Worm (Caenorhabditis elegans) whole organism, L2 larva: ENCODE data around the gene pdf-1.

Source experiments
- C34F6.9 ChIP-seq: fragments of 150-350 bp; optimal IDR thresholded peaks from 2 replicates; lab custom pipeline; 2014; ENCODE audit warnings: missing biosample characterization, missing genetic modification characterization
- F13H6.1 ChIP-seq: sonication (generic microtip); optimal IDR thresholded peaks from 2 replicates; lab custom pipeline; 2016; ENCODE audit warnings: missing genetic modification characterization, missing compliant biosample characterization
- R02D3.7 ChIP-seq: fragments of 150-350 bp; optimal IDR thresholded peaks from 2 replicates; lab custom pipeline; 2014; ENCODE audit warnings: missing biosample characterization, missing genetic modification characterization
- Y55F3AM.14 ChIP-seq: fragments of 200-800 bp; sonication (Bioruptor generic); optimal IDR thresholded peaks from 2 replicates; lab custom pipeline; 2018; ENCODE audit warnings: mild to moderate bottlenecking, missing genetic modification characterization, missing compliant biosample characterization
- ZK546.5 ChIP-seq: sonication (generic microtip); optimal IDR thresholded peaks from 2 replicates; lab custom pipeline; 2017; ENCODE audit warnings: missing biosample characterization, missing genetic modification characterization
- alr-1 ChIP-seq: fragments of 150-350 bp; optimal IDR thresholded peaks from 2 replicates; lab custom pipeline; 2014; ENCODE audit warnings: missing biosample characterization, missing genetic modification characterization
- aly-2 ChIP-seq: fragments of 150-350 bp; optimal IDR thresholded peaks from 2 replicates; lab custom pipeline; 2014; ENCODE audit warnings: missing biosample characterization, missing genetic modification characterization
- ama-1 ChIP-seq: fragments of 150-350 bp; optimal IDR thresholded peaks from 2 replicates; lab custom pipeline; 2018; ENCODE audit warnings: inconsistent platforms
- blmp-1 ChIP-seq: sonication (generic microtip); optimal IDR thresholded peaks from 2 replicates; lab custom pipeline; 2017; ENCODE audit warnings: missing genetic modification characterization, mild to moderate bottlenecking, missing compliant biosample characterization, antibody characterized with exemption, moderate library complexity; ENCODE audit not compliant: insufficient read depth
- ceh-16 ChIP-seq: fragments of 150-350 bp; optimal IDR thresholded peaks from 2 replicates; lab custom pipeline; 2014; ENCODE audit warnings: missing biosample characterization, missing genetic modification characterization
- ceh-82 ChIP-seq: fragments of 150-350 bp; optimal IDR thresholded peaks from 2 replicates; lab custom pipeline; 2014; ENCODE audit warnings: missing biosample characterization, missing genetic modification characterization
- crh-2 ChIP-seq: sonication (generic microtip); optimal IDR thresholded peaks from 2 replicates; lab custom pipeline; 2017; ENCODE audit warnings: missing biosample characterization, missing genetic modification characterization
- dmd-4 ChIP-seq: sonication (generic microtip); optimal IDR thresholded peaks from 2 replicates; lab custom pipeline; 2017; ENCODE audit warnings: missing biosample characterization, missing genetic modification characterization
- egl-27 ChIP-seq: sonication (generic microtip); optimal IDR thresholded peaks from 3 replicates; lab custom pipeline; 2017; ENCODE audit warnings: missing biosample characterization, missing genetic modification reagents, missing genetic modification characterization
- elt-1 ChIP-seq: fragments of 150-350 bp; optimal IDR thresholded peaks from 2 replicates; lab custom pipeline; 2014; ENCODE audit warnings: missing biosample characterization, missing genetic modification characterization
- elt-3 ChIP-seq: sonication (generic microtip); optimal IDR thresholded peaks from 2 replicates; lab custom pipeline; 2017; ENCODE audit warnings: missing biosample characterization, missing genetic modification characterization
- fos-1 ChIP-seq: fragments of 150-350 bp; optimal IDR thresholded peaks from 2 replicates; lab custom pipeline; 2014; ENCODE audit warnings: missing biosample characterization, missing genetic modification characterization
- gmeb-1 ChIP-seq: fragments of 150-350 bp; optimal IDR thresholded peaks from 2 replicates; lab custom pipeline; 2014; ENCODE audit warnings: missing biosample characterization, missing genetic modification characterization
- lin-11 ChIP-seq: fragments of 150-350 bp; sonication (generic microtip); optimal IDR thresholded peaks from 2 replicates; lab custom pipeline; 2014; ENCODE audit warnings: missing biosample characterization, missing genetic modification characterization, inconsistent platforms, mixed read lengths
- lin-13 ChIP-seq: fragments of 150-350 bp; optimal IDR thresholded peaks from 2 replicates; lab custom pipeline; 2014; ENCODE audit warnings: missing biosample characterization, missing genetic modification reagents, missing genetic modification characterization
- lin-39 ChIP-seq: fragments of 150-350 bp; optimal IDR thresholded peaks from 2 replicates; lab custom pipeline; 2014; ENCODE audit warnings: missing biosample characterization, missing genetic modification reagents, missing genetic modification characterization
- lsy-2 ChIP-seq, 2 experiments: fragments of 150-350 bp in 1 of 2; sonication (generic microtip) in 1 of 2; optimal IDR thresholded peaks; 2 replicates each; lab custom pipeline; 2014 to 2017; ENCODE audit warnings: missing biosample characterization in 2 of 2, missing genetic modification characterization in 2 of 2
- mab-5 ChIP-seq: fragments of 150-350 bp; optimal IDR thresholded peaks from 2 replicates; lab custom pipeline; 2014; ENCODE audit warnings: missing biosample characterization, missing genetic modification characterization
- mbf-1 ChIP-seq: sonication (generic microtip); optimal IDR thresholded peaks from 2 replicates; lab custom pipeline; 2017; ENCODE audit warnings: missing biosample characterization, missing genetic modification characterization
- mdl-1 ChIP-seq, 2 experiments: fragments of 150-350 bp in 1 of 2; sonication (generic microtip) in 1 of 2; optimal IDR thresholded peaks; 2 replicates each; lab custom pipeline; 2017; ENCODE audit warnings: missing biosample characterization in 2 of 2, missing genetic modification characterization in 2 of 2
- nhr-10 ChIP-seq: sonication (generic microtip); optimal IDR thresholded peaks from 2 replicates; lab custom pipeline; 2017; ENCODE audit warnings: missing biosample characterization, missing genetic modification characterization
- nhr-11 ChIP-seq: fragments of 150-350 bp; optimal IDR thresholded peaks from 2 replicates; lab custom pipeline; 2014; ENCODE audit warnings: missing biosample characterization, missing genetic modification characterization
- nhr-12 ChIP-seq: fragments of 150-350 bp; optimal IDR thresholded peaks from 2 replicates; lab custom pipeline; 2014; ENCODE audit warnings: missing biosample characterization, missing genetic modification characterization
- nhr-129 ChIP-seq: fragments of 150-350 bp; optimal IDR thresholded peaks from 2 replicates; lab custom pipeline; 2014; ENCODE audit warnings: missing biosample characterization, missing genetic modification characterization
- nhr-21 ChIP-seq: fragments of 150-350 bp; optimal IDR thresholded peaks from 2 replicates; lab custom pipeline; 2014; ENCODE audit warnings: missing biosample characterization, missing genetic modification characterization
- nhr-23 ChIP-seq: fragments of 150-350 bp; optimal IDR thresholded peaks from 2 replicates; lab custom pipeline; 2014; ENCODE audit warnings: missing biosample characterization, missing genetic modification reagents, missing genetic modification characterization
- nhr-237 ChIP-seq: fragments of 150-350 bp; optimal IDR thresholded peaks from 2 replicates; lab custom pipeline; 2014; ENCODE audit warnings: missing biosample characterization, missing genetic modification characterization
- nhr-25 ChIP-seq: fragments of 150-350 bp; sonication (generic microtip); optimal IDR thresholded peaks from 3 replicates; lab custom pipeline; 2014; ENCODE audit warnings: missing biosample characterization, missing genetic modification characterization
- nhr-6 ChIP-seq: fragments of 150-350 bp; optimal IDR thresholded peaks from 2 replicates; lab custom pipeline; 2014; ENCODE audit warnings: missing biosample characterization, missing genetic modification characterization
- nhr-77 ChIP-seq: fragments of 150-350 bp; optimal IDR thresholded peaks from 2 replicates; lab custom pipeline; 2014; ENCODE audit warnings: missing biosample characterization, missing genetic modification characterization
- peb-1 ChIP-seq: fragments of 150-350 bp; optimal IDR thresholded peaks from 2 replicates; lab custom pipeline; 2014; ENCODE audit warnings: missing biosample characterization, missing genetic modification characterization
- sem-4 ChIP-seq: fragments of 150-350 bp; optimal IDR thresholded peaks from 2 replicates; lab custom pipeline; 2014; ENCODE audit warnings: missing biosample characterization, missing genetic modification reagents, missing genetic modification characterization
- skn-1 ChIP-seq: sonication (generic microtip); optimal IDR thresholded peaks from 2 replicates; lab custom pipeline; 2017; ENCODE audit warnings: missing biosample characterization, missing genetic modification characterization
- sma-3 ChIP-seq: sonication (generic microtip); optimal IDR thresholded peaks from 2 replicates; lab custom pipeline; 2016; ENCODE audit warnings: missing genetic modification reagents, missing genetic modification characterization, missing compliant biosample characterization
- sma-9 ChIP-seq, 2 experiments: fragments of 150-350 bp in 1 of 2; sonication (generic microtip) in 1 of 2; optimal IDR thresholded peaks; 2 replicates each; lab custom pipeline; 2014 to 2016; ENCODE audit warnings: missing genetic modification characterization in 2 of 2, mild to moderate bottlenecking in 1 of 2, missing biosample characterization in 1 of 2, missing compliant biosample characterization in 1 of 2, missing genetic modification reagents in 1 of 2, moderate library complexity in 1 of 2
- snpc-4 ChIP-seq: fragments of 150-350 bp; optimal IDR thresholded peaks from 2 replicates; lab custom pipeline; 2014; ENCODE audit warnings: missing biosample characterization, missing genetic modification characterization
- unc-39 ChIP-seq: fragments of 150-350 bp; optimal IDR thresholded peaks from 2 replicates; lab custom pipeline; 2014; ENCODE audit warnings: missing biosample characterization, missing genetic modification characterization
- unc-55 ChIP-seq: fragments of 150-350 bp; sonication (generic microtip); optimal IDR thresholded peaks from 3 replicates; lab custom pipeline; 2014; ENCODE audit warnings: missing biosample characterization, missing genetic modification reagents, missing genetic modification characterization
- unc-62 ChIP-seq: fragments of 150-350 bp; optimal IDR thresholded peaks from 2 replicates; lab custom pipeline; 2014; ENCODE audit warnings: missing biosample characterization, missing genetic modification reagents, missing genetic modification characterization
- zag-1 ChIP-seq: fragments of 150-350 bp; optimal IDR thresholded peaks from 2 replicates; lab custom pipeline; 2014; ENCODE audit warnings: missing biosample characterization, missing genetic modification characterization
- ztf-1 ChIP-seq: fragments of 200-800 bp; sonication (Bioruptor generic); conservative IDR thresholded peaks from 2 replicates; pipeline ENCODE4 v1.3.6; 2022; ENCODE audit warnings: missing genetic modification characterization, missing compliant biosample characterization
- ztf-11 ChIP-seq: sonication (generic microtip); optimal IDR thresholded peaks from 2 replicates; lab custom pipeline; 2017; ENCODE audit warnings: missing biosample characterization, missing genetic modification characterization
- ztf-4 ChIP-seq: fragments of 150-350 bp; optimal IDR thresholded peaks from 2 replicates; lab custom pipeline; 2014; ENCODE audit warnings: missing biosample characterization, missing genetic modification characterization

pdf-1 gene

DNA sequence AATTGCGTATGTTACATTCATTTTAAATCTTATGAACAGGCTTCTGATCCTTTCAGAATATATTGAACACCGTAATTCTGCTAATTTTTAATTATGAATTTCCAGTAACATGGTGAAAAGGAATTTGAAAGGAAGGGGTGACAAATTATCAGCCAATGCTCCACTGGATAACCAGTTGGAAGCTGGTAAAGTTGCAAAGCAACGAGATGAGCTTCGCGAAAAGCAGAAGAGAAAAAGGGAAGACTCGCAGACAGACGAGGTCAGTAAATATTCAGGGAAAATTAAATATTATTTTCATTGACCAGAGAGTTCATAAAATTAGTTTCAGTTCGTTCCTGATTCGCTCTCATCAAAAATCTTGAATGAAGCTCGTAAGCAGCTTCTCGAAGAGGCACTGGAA is 19.6 kb upstream of the pdf-1 start, which contains the start of gene byn-1:
TSS of gene byn-1 (plus strand) at position 106 of the 400 bp plus-strand sequence.
- TF ChIP-seq snpc-4, result no peak
- TF ChIP-seq nhr-77 (tag; lab: Kevin White, UChicago), result no peak
- TF ChIP-seq elt-1 (tag; lab: Kevin White, UChicago), result no peak
- no peak for TF ChIP-seq crh-2 (tag; lab: Kevin White, UChicago)

DNA sequence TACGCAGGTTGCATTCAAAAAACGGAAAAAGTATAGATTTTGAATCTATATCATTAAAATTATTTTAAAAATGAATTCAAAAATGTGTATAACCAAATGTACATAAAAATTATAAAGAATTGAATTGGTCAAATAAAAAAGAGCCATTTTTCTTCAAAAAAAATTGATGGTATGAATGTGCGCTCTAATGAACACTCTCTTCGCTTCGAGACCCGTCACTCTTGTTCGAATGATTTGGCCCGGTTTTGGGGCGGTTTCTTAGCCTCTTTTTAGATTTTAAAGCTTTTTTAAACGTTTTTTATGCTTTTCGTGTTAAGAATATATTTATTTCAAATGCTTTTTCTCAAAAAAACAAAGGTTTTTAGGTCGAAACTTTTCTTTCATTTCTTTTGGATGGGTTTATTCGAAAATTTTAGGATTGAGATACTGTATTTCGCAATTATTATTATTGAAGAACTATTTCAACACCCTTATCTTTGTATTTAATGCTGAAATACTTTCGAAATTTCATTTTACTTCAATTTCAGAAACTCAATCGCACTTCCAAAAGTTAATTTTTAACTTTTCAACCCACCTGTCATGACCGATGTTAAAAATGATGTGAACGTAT is 17.4 kb upstream of the pdf-1 start, which contains the start of gene inf-1:
TSS of gene inf-1 (plus strand) at position 577 of the 610 bp plus-strand sequence.
- TF ChIP-seq ZK546.5, result no peak
- peak; percentile 29 for TF ChIP-seq lin-13
- no peak for TF ChIP-seq nhr-23
- no peak for TF ChIP-seq ztf-4
- no peak for TF ChIP-seq nhr-25 (tag; lab: Kevin White, UChicago)
- TF ChIP-seq ztf-11 (tag; lab: Kevin White, UChicago), result no peak
- TF ChIP-seq blmp-1 (tag; lab: Kevin White, UChicago), result no peak
- no peak for TF ChIP-seq F13H6.1 (tag; lab: Kevin White, UChicago)
- TF ChIP-seq elt-1 (tag; lab: Kevin White, UChicago), result no peak
- no peak for TF ChIP-seq mbf-1
- no peak for TF ChIP-seq skn-1 (tag; lab: Kevin White, UChicago)
- TF ChIP-seq snpc-4, result no peak
- TF ChIP-seq fos-1 (tag; lab: Kevin White, UChicago), result peak; percentile 24
- no peak for TF ChIP-seq mdl-1 (tag; optimal IDR thresholded peaks at IDR 0.05; lab: Kevin White, UChicago)
- TF ChIP-seq nhr-6 (tag; lab: Kevin White, UChicago), result no peak
- TF ChIP-seq dmd-4, result no peak
- no peak for TF ChIP-seq ztf-1 (GFP tag; lab: Robert Waterston, UW)
- no peak for TF ChIP-seq sma-3 (GFP tag; lab: Kevin White, UChicago)
- no peak for TF ChIP-seq unc-62 (GFP tag; lab: Kevin White, UChicago)
- peak; percentile 13 for TF ChIP-seq crh-2 (tag; lab: Kevin White, UChicago)
- no peak for TF ChIP-seq unc-39 (tag; lab: Kevin White, UChicago)
- TF ChIP-seq aly-2 (tag; lab: Kevin White, UChicago), result no peak
- no peak for TF ChIP-seq ceh-16 (tag; lab: Kevin White, UChicago)
- TF ChIP-seq elt-3 (tag; lab: Kevin White, UChicago), result no peak
- peak; percentile 72 for TF ChIP-seq C34F6.9 (tag; lab: Kevin White, UChicago)
- TF ChIP-seq zag-1, result no peak
- no peak for TF ChIP-seq lin-11 (tag; lab: Kevin White, UChicago)
- TF ChIP-seq mab-5 (tag; lab: Kevin White, UChicago), result no peak
- no peak for TF ChIP-seq alr-1 (tag; lab: Kevin White, UChicago)
- TF ChIP-seq nhr-21 (tag; lab: Kevin White, UChicago), result peak; percentile 0
- TF ChIP-seq Y55F3AM.14 (GFP tag; lab: Kevin White, UChicago), result no peak
- TF ChIP-seq nhr-237 (tag; lab: Kevin White, UChicago), result no peak
- peak; percentile 52 for TF ChIP-seq nhr-129 (tag; lab: Kevin White, UChicago)
- peak; percentile 18 to 84 for TF ChIP-seq lsy-2 (tag; optimal IDR thresholded peaks at IDR 0.05; lab: Kevin White, UChicago)
- no peak for TF ChIP-seq nhr-10 (tag; lab: Kevin White, UChicago)
- no peak for TF ChIP-seq ceh-82
- TF ChIP-seq egl-27, result no peak
- no peak for TF ChIP-seq R02D3.7
- TF ChIP-seq ama-1, result no peak
- no peak for TF ChIP-seq gmeb-1 (tag; lab: Kevin White, UChicago)
- peak; percentile 70 for TF ChIP-seq unc-55 (GFP tag; lab: Kevin White, UChicago)
- no peak for TF ChIP-seq nhr-77 (tag; lab: Kevin White, UChicago)
- no peak for TF ChIP-seq nhr-12 (tag; lab: Kevin White, UChicago)
- no peak for TF ChIP-seq lin-39
- TF ChIP-seq sem-4 (tag; lab: Kevin White, UChicago), result peak; percentile 0
- no peak for TF ChIP-seq peb-1
- TF ChIP-seq sma-9 (GFP tag; optimal IDR thresholded peaks at IDR 0.05; lab: Kevin White, UChicago), result no peak
- TF ChIP-seq sma-9 (tag; optimal IDR thresholded peaks at IDR 0.05; lab: Kevin White, UChicago), result no peak
- no peak for TF ChIP-seq nhr-11
